Worm (Caenorhabditis elegans) whole organism, L1 larva: Measurements from ENCODE around the gene srxa-7.

Experiments
- alr-1 ChIP-seq: fragments of 200-800 bp; sonication (Bioruptor generic); optimal IDR thresholded peaks from 2 replicates; lab custom pipeline; 2018; ENCODE audit warnings: borderline replicate concordance, mild to moderate bottlenecking, missing genetic modification characterization, missing compliant biosample characterization
- ceh-82 ChIP-seq, 3 experiments: fragments of 150-350 bp in 1 of 3; sonication (generic microtip) in 2 of 3; optimal IDR thresholded peaks; 2 replicates each; lab custom pipeline; 2014 to 2017; ENCODE audit warnings: missing biosample characterization in 3 of 3, missing genetic modification characterization in 3 of 3
- egl-27 ChIP-seq, 2 experiments: fragments of 150-350 bp in 1 of 2; sonication (generic microtip); optimal IDR thresholded peaks; 3 replicates each; lab custom pipeline; 2017 to 2018; ENCODE audit warnings: missing biosample characterization in 2 of 2, missing genetic modification characterization in 2 of 2, missing genetic modification reagents in 2 of 2
- irx-1 ChIP-seq: sonication (generic microtip); optimal IDR thresholded peaks from 2 replicates; lab custom pipeline; 2016; ENCODE audit warnings: missing genetic modification characterization, missing compliant biosample characterization
- nhr-77 ChIP-seq: fragments of 150-350 bp; optimal IDR thresholded peaks from 2 replicates; lab custom pipeline; 2014; ENCODE audit warnings: missing biosample characterization, missing genetic modification characterization
- unc-130 ChIP-seq: fragments of 150-350 bp; optimal IDR thresholded peaks from 2 replicates; lab custom pipeline; 2017; ENCODE audit warnings: missing biosample characterization, missing genetic modification characterization, inconsistent platforms
- xbp-1 ChIP-seq: sonication (generic microtip); optimal IDR thresholded peaks from 2 replicates; lab custom pipeline; 2016; ENCODE audit warnings: missing genetic modification characterization, missing compliant biosample characterization
- ztf-4 ChIP-seq: fragments of 150-350 bp; optimal IDR thresholded peaks from 2 replicates; lab custom pipeline; 2014; ENCODE audit warnings: missing biosample characterization, missing genetic modification characterization

DNA sequence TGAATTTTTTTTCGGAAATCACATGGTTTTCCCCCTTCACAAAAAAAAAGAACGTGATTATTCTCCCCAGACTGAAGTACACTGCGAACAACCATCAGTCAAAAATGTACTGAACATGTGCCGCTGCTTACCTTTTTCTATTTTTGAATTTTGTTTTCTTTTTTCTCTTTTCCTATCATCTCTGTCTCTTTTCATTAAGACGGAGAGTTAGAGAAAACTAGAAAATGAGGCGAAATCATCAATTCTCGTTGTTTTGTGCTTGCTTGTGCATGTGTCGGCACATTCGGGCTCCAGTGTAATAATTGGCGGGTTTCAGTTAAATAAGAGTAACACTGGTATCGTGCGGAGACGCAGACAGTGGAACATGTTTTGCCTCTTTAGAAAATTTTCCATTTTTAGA, 44.9 kb downstream of the srxa-7 start:
- no peak for TF ChIP-seq irx-1 (tag; lab: Kevin White, UChicago)
- no peak for TF ChIP-seq nhr-77
- no peak for TF ChIP-seq ztf-4 (tag; lab: Kevin White, UChicago)
- TF ChIP-seq unc-130 (tag; lab: Kevin White, UChicago): no peak
- no peak for TF ChIP-seq egl-27 (tag; optimal IDR thresholded peaks at IDR 0.05; lab: Kevin White, UChicago)
- TF ChIP-seq alr-1 (tag; lab: Kevin White, UChicago): no peak
- TF ChIP-seq xbp-1: no peak
- no peak for TF ChIP-seq ceh-82 (tag; optimal IDR thresholded peaks at IDR 0.05; lab: Kevin White, UChicago)
